Worm (Caenorhabditis elegans) whole organism, late embryonic: Measurements from ENCODE around the gene D2023.4.

ENCODE experiments used
- ceh-22 ChIP-seq: sonication (generic microtip); optimal IDR thresholded peaks from 2 replicates; lab custom pipeline; 2017; ENCODE audit warnings: missing biosample characterization, missing genetic modification characterization
- ceh-30 ChIP-seq: fragments of 150-350 bp; optimal IDR thresholded peaks from 2 replicates; lab custom pipeline; 2014; ENCODE audit warnings: missing biosample characterization, missing genetic modification characterization
- ceh-9 ChIP-seq: sonication (generic microtip); optimal IDR thresholded peaks from 2 replicates; lab custom pipeline; 2016; ENCODE audit warnings: mild to moderate bottlenecking, missing genetic modification characterization, inconsistent platforms, missing compliant biosample characterization
- dmd-4 ChIP-seq: sonication (generic microtip); optimal IDR thresholded peaks from 2 replicates; lab custom pipeline; 2016; ENCODE audit warnings: borderline replicate concordance, missing genetic modification characterization, missing compliant biosample characterization
- fkh-10 ChIP-seq: fragments of 150-350 bp; optimal IDR thresholded peaks from 2 replicates; lab custom pipeline; 2014; ENCODE audit warnings: missing biosample characterization, missing genetic modification reagents, missing genetic modification characterization

DNA sequence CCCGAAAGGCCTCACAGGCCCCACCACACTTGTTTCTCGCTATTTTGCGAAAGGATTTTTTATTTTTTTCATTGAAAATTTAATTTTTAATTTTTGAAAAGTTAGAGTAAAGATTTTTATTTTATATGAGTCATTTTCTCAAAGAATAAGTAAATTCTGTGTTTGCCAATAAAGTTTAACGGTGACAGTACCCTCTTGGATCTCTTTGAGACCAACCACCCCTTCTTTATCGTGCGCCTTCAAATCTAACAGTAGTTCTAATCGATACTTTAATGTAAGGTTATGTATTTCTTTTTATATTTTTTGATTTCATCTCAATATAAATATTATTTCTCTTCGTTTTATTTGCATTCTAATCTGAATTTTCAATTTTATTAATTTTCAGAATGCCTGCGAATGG lies 19.9 kb upstream of the D2023.4 start, which contains the start of gene hmp-1:
- TF ChIP-seq fkh-10 (GFP tag; lab: Kevin White, UChicago), result no peak
- TF ChIP-seq ceh-22 (tag; lab: Kevin White, UChicago), result no peak
- no peak for TF ChIP-seq ceh-9 (tag; lab: Kevin White, UChicago)
- TF ChIP-seq dmd-4 (tag; lab: Kevin White, UChicago), result no peak
- no peak for TF ChIP-seq ceh-30
